Worm (Caenorhabditis elegans) whole organism, L4 larva: ENCODE measurements around the gene B0496.6.

Experiments used
- F44E2.7 ChIP-seq: fragments of 200-800 bp; sonication (Bioruptor generic); IDR thresholded peaks from 2 replicates; pipeline ENCODE4 v2.1.2; 2022; ENCODE audit warnings: missing genetic modification characterization, missing compliant biosample characterization
- F49E8.2 ChIP-seq: sonication (generic microtip); optimal IDR thresholded peaks from 2 replicates; lab custom pipeline; 2016; ENCODE audit warnings: missing compliant biosample characterization, mild to moderate bottlenecking, missing genetic modification characterization, borderline replicate concordance
- R02D3.7 ChIP-seq: fragments of 150-350 bp; sonication (generic microtip); optimal IDR thresholded peaks from 3 replicates; lab custom pipeline; 2014; ENCODE audit warnings: missing biosample characterization, missing genetic modification characterization
- T20F7.1 ChIP-seq: fragments of 200-800 bp; sonication (Bioruptor generic); optimal IDR thresholded peaks from 2 replicates; lab custom pipeline; 2018; ENCODE audit warnings: mild to moderate bottlenecking, missing genetic modification characterization, missing compliant biosample characterization
- Y105C5A.15 ChIP-seq: fragments of 200-800 bp; sonication (Bioruptor generic); IDR thresholded peaks from 2 replicates; pipeline ENCODE4 v1.3.6; 2022; ENCODE audit warnings: missing genetic modification characterization, missing compliant biosample characterization
- Y48G9A.11 ChIP-seq: fragments of 200-800 bp; sonication (Bioruptor generic); IDR thresholded peaks from 2 replicates; pipeline ENCODE4 v1.3.6; 2022; ENCODE audit warnings: missing genetic modification reagents, missing genetic modification characterization, missing compliant biosample characterization
- Y75B8A.6 ChIP-seq: fragments of 200-800 bp; sonication (Bioruptor generic); IDR thresholded peaks from 2 replicates; pipeline ENCODE4 v1.3.6; 2022; ENCODE audit warnings: missing genetic modification reagents, missing genetic modification characterization, missing compliant biosample characterization
- ZK546.5 ChIP-seq, 2 experiments: sonication (generic microtip); optimal IDR thresholded peaks; 2 replicates each; lab custom pipeline; 2017; ENCODE audit warnings: missing biosample characterization in 2 of 2, missing genetic modification characterization in 2 of 2
- aly-2 ChIP-seq: sonication (generic microtip); optimal IDR thresholded peaks from 2 replicates; lab custom pipeline; 2018; ENCODE audit warnings: missing biosample characterization, missing genetic modification characterization
- attf-4 ChIP-seq: sonication (generic microtip); optimal IDR thresholded peaks from 3 replicates; lab custom pipeline; 2017; ENCODE audit warnings: missing biosample characterization, missing genetic modification characterization
- ceh-28 ChIP-seq: fragments of 150-350 bp; optimal IDR thresholded peaks from 2 replicates; lab custom pipeline; 2014; ENCODE audit warnings: missing biosample characterization, missing genetic modification reagents, missing genetic modification characterization
- ceh-32 ChIP-seq: sonication (generic microtip); optimal IDR thresholded peaks from 2 replicates; lab custom pipeline; 2016; ENCODE audit warnings: mild to moderate bottlenecking, missing genetic modification characterization, missing compliant biosample characterization; ENCODE audit not compliant: poor library complexity
- ces-1 ChIP-seq: fragments of 150-350 bp; sonication (generic microtip); optimal IDR thresholded peaks from 4 replicates; lab custom pipeline; 2014; ENCODE audit warnings: missing biosample characterization, missing genetic modification reagents, missing genetic modification characterization
- daf-8 ChIP-seq: fragments of 200-800 bp; sonication (Bioruptor generic); IDR thresholded peaks from 2 replicates; pipeline ENCODE4 v1.3.6; 2022; ENCODE audit warnings: missing genetic modification characterization, missing compliant biosample characterization
- dmd-6 ChIP-seq: fragments of 200-800 bp; sonication (Bioruptor generic); IDR thresholded peaks from 2 replicates; pipeline ENCODE4 v1.3.6; 2022; ENCODE audit warnings: missing genetic modification reagents, missing genetic modification characterization, missing compliant biosample characterization
- dmd-8 ChIP-seq: fragments of 200-800 bp; sonication (Bioruptor generic); IDR thresholded peaks from 2 replicates; pipeline ENCODE4 v1.3.6; 2022; ENCODE audit warnings: missing genetic modification characterization, missing compliant biosample characterization
- dmd-9 ChIP-seq: fragments of 200-800 bp; sonication (Bioruptor generic); IDR thresholded peaks from 2 replicates; pipeline ENCODE4 v1.3.6; 2022; ENCODE audit warnings: missing genetic modification reagents, missing genetic modification characterization, missing compliant biosample characterization
- egl-27 ChIP-seq: sonication (generic microtip); optimal IDR thresholded peaks from 3 replicates; lab custom pipeline; 2017; ENCODE audit warnings: missing biosample characterization, missing genetic modification reagents, missing genetic modification characterization
- egl-43 ChIP-seq: fragments of 200-800 bp; sonication (Bioruptor generic); IDR thresholded peaks from 2 replicates; pipeline ENCODE4 v1.3.6; 2022; ENCODE audit warnings: missing genetic modification reagents, missing genetic modification characterization, missing compliant biosample characterization
- hlh-30 ChIP-seq: sonication (generic microtip); optimal IDR thresholded peaks from 2 replicates; lab custom pipeline; 2017; ENCODE audit warnings: antibody characterized with exemption, mild to moderate bottlenecking, missing genetic modification characterization, missing compliant biosample characterization; ENCODE audit not compliant: insufficient read depth
- hmg-1.1 ChIP-seq: fragments of 200-800 bp; sonication (Bioruptor generic); IDR thresholded peaks from 2 replicates; pipeline ENCODE4 v1.3.6; 2022; ENCODE audit warnings: missing genetic modification reagents, missing genetic modification characterization, missing compliant biosample characterization
- lin-1 ChIP-seq: fragments of 200-800 bp; sonication (Bioruptor generic); IDR thresholded peaks from 2 replicates; pipeline ENCODE4 v1.3.6; 2022; ENCODE audit warnings: missing genetic modification reagents, missing genetic modification characterization, missing compliant biosample characterization
- lin-15B ChIP-seq: fragments of 150-350 bp; sonication (generic microtip); optimal IDR thresholded peaks from 3 replicates; lab custom pipeline; 2014; ENCODE audit warnings: missing biosample characterization, missing genetic modification characterization
- lin-29 ChIP-seq: fragments of 200-800 bp; sonication (Bioruptor generic); IDR thresholded peaks from 2 replicates; pipeline ENCODE4 v1.3.6; 2022; ENCODE audit warnings: missing genetic modification reagents, missing genetic modification characterization, missing compliant biosample characterization
- lsy-2 ChIP-seq, 2 experiments: fragments of 150-350 bp in 1 of 2; sonication (generic microtip) in 1 of 2; optimal IDR thresholded peaks; 2 replicates each; lab custom pipeline; 2014 to 2017; ENCODE audit warnings: missing biosample characterization in 2 of 2, missing genetic modification characterization in 2 of 2
- madf-5 ChIP-seq, 2 experiments: fragments of 200-800 bp; sonication (Bioruptor generic); IDR thresholded peaks; 2 replicates each; pipeline ENCODE4 v1.3.6; 2022; ENCODE audit warnings: missing compliant biosample characterization in 2 of 2, missing genetic modification characterization in 2 of 2
- mdt-29 ChIP-seq: fragments of 200-800 bp; sonication (Bioruptor generic); IDR thresholded peaks from 2 replicates; pipeline ENCODE4 v1.3.6; 2022; ENCODE audit warnings: missing genetic modification reagents, missing genetic modification characterization, missing compliant biosample characterization
- mep-1 ChIP-seq: fragments of 150-350 bp; sonication (generic microtip); optimal IDR thresholded peaks from 3 replicates; lab custom pipeline; 2014; ENCODE audit warnings: missing biosample characterization, missing genetic modification characterization
- mxl-2 ChIP-seq: fragments of 200-800 bp; sonication (Bioruptor generic); conservative IDR thresholded peaks from 2 replicates; pipeline ENCODE4 v1.3.6; 2022; ENCODE audit warnings: missing genetic modification reagents, missing genetic modification characterization, missing compliant biosample characterization
- nhr-11 ChIP-seq: fragments of 150-350 bp; optimal IDR thresholded peaks from 2 replicates; lab custom pipeline; 2014; ENCODE audit warnings: missing biosample characterization, missing genetic modification characterization
- nhr-28 ChIP-seq: fragments of 150-350 bp; optimal IDR thresholded peaks from 2 replicates; lab custom pipeline; 2014; ENCODE audit warnings: missing biosample characterization, missing genetic modification characterization
- nhr-48 ChIP-seq: sonication (generic microtip); optimal IDR thresholded peaks from 2 replicates; lab custom pipeline; 2016; ENCODE audit warnings: mild to moderate bottlenecking, missing genetic modification characterization, missing compliant biosample characterization
- nhr-76 ChIP-seq: fragments of 150-350 bp; optimal IDR thresholded peaks from 2 replicates; lab custom pipeline; 2014; ENCODE audit warnings: missing biosample characterization, missing genetic modification characterization
- nhr-77 ChIP-seq: fragments of 150-350 bp; optimal IDR thresholded peaks from 2 replicates; lab custom pipeline; 2014; ENCODE audit warnings: missing biosample characterization, missing genetic modification characterization
- snpc-1.2 ChIP-seq: fragments of 200-800 bp; sonication (Bioruptor generic); IDR thresholded peaks from 2 replicates; pipeline ENCODE4 v1.3.6; 2022; ENCODE audit warnings: missing genetic modification reagents, missing genetic modification characterization, missing compliant biosample characterization
- snpc-4 ChIP-seq: fragments of 150-350 bp; optimal IDR thresholded peaks from 2 replicates; lab custom pipeline; 2014; ENCODE audit warnings: missing biosample characterization, missing genetic modification characterization
- tag-97 ChIP-seq: fragments of 200-800 bp; sonication (Bioruptor generic); IDR thresholded peaks from 2 replicates; pipeline ENCODE4 v1.3.6; 2022; ENCODE audit warnings: missing genetic modification characterization, missing compliant biosample characterization
- tra-1 ChIP-seq: fragments of 200-800 bp; sonication (Bioruptor generic); IDR thresholded peaks from 2 replicates; pipeline ENCODE4 v1.3.6; 2022; ENCODE audit warnings: missing genetic modification reagents, missing genetic modification characterization, missing compliant biosample characterization
- unc-39 ChIP-seq: sonication (generic microtip); optimal IDR thresholded peaks from 2 replicates; lab custom pipeline; 2017; ENCODE audit warnings: missing biosample characterization, missing genetic modification characterization
- vab-7 ChIP-seq: fragments of 200-800 bp; sonication (Bioruptor generic); IDR thresholded peaks from 2 replicates; pipeline ENCODE4 v1.3.6; 2022; ENCODE audit warnings: missing genetic modification reagents, missing genetic modification characterization, missing compliant biosample characterization
- zag-1 ChIP-seq: fragments of 150-350 bp; optimal IDR thresholded peaks from 2 replicates; lab custom pipeline; 2014; ENCODE audit warnings: missing biosample characterization, missing genetic modification characterization
- ztf-7 ChIP-seq: fragments of 150-350 bp; optimal IDR thresholded peaks from 2 replicates; lab custom pipeline; 2014; ENCODE audit warnings: missing biosample characterization, missing genetic modification characterization

B0496.6 gene

ce11 chrIV:7386835-7387551, 31.9 kb upstream of the B0496.6 start (continued):
- TF ChIP-seq nhr-76 (tag; lab: Kevin White, UChicago) (no peak), Y105C5A.15 (GFP tag; lab: Robert Waterston, UW) (no peak), hlh-30 (tag; lab: Kevin White, UChicago) (peak; percentile 82), mep-1 (peak; percentile 67), dmd-8 (GFP tag; lab: Robert Waterston, UW) (no peak), ceh-32 (tag; lab: Kevin White, UChicago) (no peak), mxl-2 (GFP tag; lab: Robert Waterston, UW) (no peak), ztf-7 (tag; lab: Kevin White, UChicago) (no peak), vab-7 (GFP tag; lab: Robert Waterston, UW) (no peak), nhr-11 (tag; lab: Kevin White, UChicago) (peak; percentile 67), nhr-77 (tag; lab: Kevin White, UChicago) (no peak), ceh-28 (tag; lab: Kevin White, UChicago) (no peak), Y48G9A.11 (GFP tag; lab: Robert Waterston, UW) (no peak), ces-1 (GFP tag; lab: Kevin White, UChicago) (no peak), nhr-28 (tag; lab: Kevin White, UChicago) (peak; percentile 33), lin-29 (GFP tag; lab: Robert Waterston, UW) (no peak), mdt-29 (GFP tag; lab: Robert Waterston, UW) (no peak), daf-8 (no peak), aly-2 (tag; lab: Kevin White, UChicago) (no peak), zag-1 (tag; lab: Kevin White, UChicago) (no peak), egl-27 (tag; lab: Kevin White, UChicago) (no peak), ZK546.5 (tag; optimal IDR thresholded peaks at IDR 0.05; lab: Kevin White, UChicago) (no peak), attf-4 (tag; lab: Kevin White, UChicago) (no peak), tra-1 (GFP tag; lab: Robert Waterston, UW) (0 out of 2 replicates have a peak, but pooled peaks have one; percentile 40), tag-97 (no peak), lin-1 (GFP tag; lab: Robert Waterston, UW) (no peak), hmg-1.1 (GFP tag; lab: Robert Waterston, UW) (peak; percentile 82), madf-5 (GFP tag; IDR thresholded peaks at IDR 0.05; lab: Robert Waterston, UW) (no peak), lin-15B (no peak), nhr-48 (tag; lab: Kevin White, UChicago) (no peak), dmd-9 (no peak), T20F7.1 (GFP tag; lab: Kevin White, UChicago) (no peak), R02D3.7 (tag; lab: Kevin White, UChicago) (no peak), lsy-2 (tag; optimal IDR thresholded peaks at IDR 0.05; lab: Kevin White, UChicago) (peak; percentile 49 to 62), snpc-1.2 (GFP tag; lab: Robert Waterston, UW) (no peak)

- TF ChIP-seq mdt-29 (GFP tag; lab: Robert Waterston, UW), result no peak
- no peak for TF ChIP-seq snpc-4
- TF ChIP-seq lsy-2 (tag; optimal IDR thresholded peaks at IDR 0.05; lab: Kevin White, UChicago), result no peak
- TF ChIP-seq egl-43 (GFP tag; lab: Robert Waterston, UW), result no peak
- no peak for TF ChIP-seq F49E8.2 (tag; lab: Kevin White, UChicago)
Observed at ce11 chrIV:7388843-7389242, 30.1 kb upstream of the B0496.6 start, which contains the start of gene mob-3. TSS of gene mob-3 (minus strand) at chrIV:7388943.

- TF ChIP-seq F44E2.7 (GFP tag; lab: Robert Waterston, UW) (no peak), lsy-2 (tag; optimal IDR thresholded peaks at IDR 0.05; lab: Kevin White, UChicago) (peak in 1 of 2 experiments; percentile 20), nhr-28 (tag; lab: Kevin White, UChicago) (no peak), Y75B8A.6 (GFP tag; lab: Robert Waterston, UW) (no peak), ces-1 (GFP tag; lab: Kevin White, UChicago) (no peak), unc-39 (tag; lab: Kevin White, UChicago) (no peak), dmd-6 (GFP tag; lab: Robert Waterston, UW) (no peak)
Observed at ce11 chrIV:7389719-7390118, 29.2 kb upstream of the B0496.6 start.
